Worm (Caenorhabditis elegans) whole organism, young adult: ENCODE data around the gene lst-6.

ENCODE experiments used
- D2030.7 ChIP-seq: fragments of 200-800 bp; sonication (Bioruptor generic); IDR thresholded peaks from 2 replicates; pipeline ENCODE4 v1.3.6; 2022; ENCODE audit warnings: missing genetic modification reagents, missing genetic modification characterization, missing compliant biosample characterization
- F37B4.10 ChIP-seq: fragments of 200-800 bp; sonication (Bioruptor generic); IDR thresholded peaks from 2 replicates; pipeline ENCODE4 v1.3.6; 2022; ENCODE audit warnings: missing genetic modification characterization, missing compliant biosample characterization
- F55B11.4 ChIP-seq: sonication (generic microtip); optimal IDR thresholded peaks from 2 replicates; lab custom pipeline; 2016; ENCODE audit warnings: missing compliant biosample characterization, missing genetic modification characterization, borderline replicate concordance; ENCODE audit not compliant: insufficient read depth
- T07F8.4 ChIP-seq: sonication (generic microtip); optimal IDR thresholded peaks from 2 replicates; lab custom pipeline; 2016; ENCODE audit warnings: mild to moderate bottlenecking, missing genetic modification characterization, moderate library complexity, missing compliant biosample characterization
- Y53F4B.3 ChIP-seq: fragments of 200-800 bp; sonication (Bioruptor generic); IDR thresholded peaks from 2 replicates; pipeline ENCODE4 v1.3.6; 2022; ENCODE audit warnings: missing genetic modification reagents, missing genetic modification characterization, missing compliant biosample characterization
- attf-5 ChIP-seq: fragments of 200-800 bp; sonication (Bioruptor generic); optimal IDR thresholded peaks from 2 replicates; lab custom pipeline; 2018; ENCODE audit warnings: mild to moderate bottlenecking, missing genetic modification characterization, missing compliant biosample characterization
- attf-6 ChIP-seq: fragments of 200-800 bp; sonication (Bioruptor generic); IDR thresholded peaks from 2 replicates; pipeline ENCODE4 v1.3.6; 2022; ENCODE audit warnings: missing genetic modification reagents, missing genetic modification characterization, missing compliant biosample characterization
- cebp-1 ChIP-seq, 2 experiments: fragments of 200-800 bp in 1 of 2; sonication (Bioruptor generic) in 1 of 2; sonication (generic microtip) in 1 of 2; IDR thresholded peaks in 1 of 2; optimal IDR thresholded peaks in 1 of 2; 2 replicates each; pipeline versions ENCODE4 v1.3.6 to Lab custom; 2017 to 2022; ENCODE audit warnings: missing compliant biosample characterization in 2 of 2, missing genetic modification characterization in 2 of 2, mild to moderate bottlenecking in 1 of 2, missing genetic modification reagents in 1 of 2, moderate library complexity in 1 of 2
- ceh-27 ChIP-seq: fragments of 200-800 bp; sonication (Bioruptor generic); optimal IDR thresholded peaks from 2 replicates; lab custom pipeline; 2018; ENCODE audit warnings: mild to moderate bottlenecking, missing genetic modification characterization, moderate library complexity, missing compliant biosample characterization
- ceh-40 ChIP-seq: fragments of 200-800 bp; sonication (Bioruptor generic); IDR thresholded peaks from 2 replicates; pipeline ENCODE4 v1.3.6; 2022; ENCODE audit warnings: missing genetic modification characterization, missing compliant biosample characterization
- ceh-91 ChIP-seq: fragments of 200-800 bp; sonication (Bioruptor generic); IDR thresholded peaks from 2 replicates; pipeline ENCODE4 v1.3.6; 2022; ENCODE audit warnings: missing genetic modification reagents, missing genetic modification characterization, missing compliant biosample characterization
- chd-7 ChIP-seq: sonication (generic microtip); optimal IDR thresholded peaks from 2 replicates; lab custom pipeline; 2016; ENCODE audit warnings: mild to moderate bottlenecking, missing genetic modification characterization, moderate library complexity, missing compliant biosample characterization
- dox-1 ChIP-seq: fragments of 200-800 bp; sonication (Bioruptor generic); IDR thresholded peaks from 2 replicates; pipeline ENCODE4 v1.3.6; 2022; ENCODE audit warnings: missing genetic modification reagents, missing genetic modification characterization, missing compliant biosample characterization
- dpff-1 ChIP-seq: sonication (generic microtip); optimal IDR thresholded peaks from 2 replicates; lab custom pipeline; 2017; ENCODE audit warnings: mild to moderate bottlenecking, missing genetic modification characterization, missing compliant biosample characterization
- egl-18 ChIP-seq: fragments of 200-800 bp; sonication (Bioruptor generic); IDR thresholded peaks from 2 replicates; pipeline ENCODE4 v1.3.6; 2022; ENCODE audit warnings: missing genetic modification reagents, missing genetic modification characterization, missing compliant biosample characterization
- egl-44 ChIP-seq: fragments of 200-800 bp; sonication (Bioruptor generic); IDR thresholded peaks from 2 replicates; pipeline ENCODE4 v1.3.6; 2022; ENCODE audit warnings: missing genetic modification reagents, missing genetic modification characterization, missing compliant biosample characterization
- hmg-1.2 ChIP-seq: fragments of 200-800 bp; sonication (Bioruptor generic); IDR thresholded peaks from 2 replicates; pipeline ENCODE4 v1.3.6; 2022; ENCODE audit warnings: missing genetic modification reagents, missing genetic modification characterization, missing compliant biosample characterization
- hmg-20 ChIP-seq: fragments of 200-800 bp; sonication (Bioruptor generic); IDR thresholded peaks from 2 replicates; pipeline ENCODE4 v1.3.6; 2022; ENCODE audit warnings: missing genetic modification reagents, missing genetic modification characterization, missing compliant biosample characterization
- lin-35 ChIP-seq, 3 experiments: fragments of 150-350 bp in 2 of 3; sonication (generic microtip) in 1 of 3; optimal IDR thresholded peaks; 2 replicates each; lab custom pipeline; 2014 to 2018; ENCODE audit warnings: missing biosample characterization in 3 of 3, missing genetic modification characterization in 3 of 3, missing genetic modification reagents in 3 of 3
- lin-40 ChIP-seq: sonication (generic microtip); optimal IDR thresholded peaks from 2 replicates; lab custom pipeline; 2016; ENCODE audit warnings: missing genetic modification characterization, mild to moderate bottlenecking, missing compliant biosample characterization, missing genotype, missing genetic modification reagents
- lir-1 ChIP-seq: fragments of 200-800 bp; sonication (Bioruptor generic); conservative IDR thresholded peaks from 2 replicates; pipeline ENCODE4 v1.3.6; 2022; ENCODE audit warnings: missing genetic modification reagents, missing genetic modification characterization, missing compliant biosample characterization
- lsl-1 ChIP-seq: fragments of 200-800 bp; sonication (Bioruptor generic); optimal IDR thresholded peaks from 2 replicates; lab custom pipeline; 2018; ENCODE audit warnings: mild to moderate bottlenecking, missing genetic modification characterization, moderate library complexity, missing compliant biosample characterization
- lsy-27 ChIP-seq: sonication (generic microtip); optimal IDR thresholded peaks from 2 replicates; lab custom pipeline; 2017; ENCODE audit warnings: missing genetic modification characterization, mild to moderate bottlenecking, missing compliant biosample characterization, antibody characterized with exemption, missing genotype, borderline replicate concordance; ENCODE audit not compliant: insufficient read depth
- madf-10 ChIP-seq: sonication (generic microtip); optimal IDR thresholded peaks from 2 replicates; lab custom pipeline; 2016; ENCODE audit warnings: mild to moderate bottlenecking, missing genetic modification characterization, missing compliant biosample characterization
- madf-6 ChIP-seq: fragments of 200-800 bp; sonication (Bioruptor generic); IDR thresholded peaks from 2 replicates; pipeline ENCODE4 v1.3.6; 2022; ENCODE audit warnings: missing genetic modification reagents, missing genetic modification characterization, missing compliant biosample characterization
- madf-8 ChIP-seq: fragments of 200-800 bp; sonication (Bioruptor generic); conservative IDR thresholded peaks from 2 replicates; pipeline ENCODE4 v1.3.6; 2022; ENCODE audit warnings: missing genetic modification reagents, missing genetic modification characterization, missing compliant biosample characterization
- mes-4 ChIP-seq: sonication (generic microtip); optimal IDR thresholded peaks from 2 replicates; lab custom pipeline; 2016; ENCODE audit warnings: missing genotype, missing genetic modification characterization, missing compliant biosample characterization
- nfya-2 ChIP-seq: fragments of 200-800 bp; sonication (Bioruptor generic); IDR thresholded peaks from 2 replicates; pipeline ENCODE4 v1.3.6; 2022; ENCODE audit warnings: missing genetic modification reagents, missing genetic modification characterization, missing compliant biosample characterization
- nhr-80 ChIP-seq: sonication (generic microtip); optimal IDR thresholded peaks from 2 replicates; lab custom pipeline; 2016; ENCODE audit warnings: missing genetic modification characterization, missing compliant biosample characterization
- sea-2 ChIP-seq: fragments of 200-800 bp; sonication (Bioruptor generic); IDR thresholded peaks from 2 replicates; pipeline ENCODE4 v1.3.6; 2022; ENCODE audit warnings: missing genetic modification characterization, missing compliant biosample characterization
- snpc-4 ChIP-seq, 5 experiments: fragments of 150-350 bp in 1 of 5; sonication (generic microtip) in 4 of 5; optimal IDR thresholded peaks; 2 replicates each; lab custom pipeline; 2014 to 2018; ENCODE audit warnings: missing genetic modification characterization in 5 of 5, missing biosample characterization in 3 of 5, antibody characterized with exemption in 2 of 5, mild to moderate bottlenecking in 2 of 5, missing compliant biosample characterization in 2 of 5, missing genotype in 2 of 5, moderate library complexity in 2 of 5, missing genetic modification reagents in 1 of 5
- tbx-9 ChIP-seq: sonication (generic microtip); optimal IDR thresholded peaks from 2 replicates; lab custom pipeline; 2016; ENCODE audit warnings: borderline replicate concordance, missing genetic modification characterization, inconsistent platforms, missing compliant biosample characterization
- unc-130 ChIP-seq: sonication (generic microtip); optimal IDR thresholded peaks from 2 replicates; lab custom pipeline; 2016; ENCODE audit warnings: missing genetic modification reagents, missing genetic modification characterization, missing compliant biosample characterization
- unc-62 ChIP-seq: fragments of 150-350 bp; optimal IDR thresholded peaks from 2 replicates; lab custom pipeline; 2014; ENCODE audit warnings: missing biosample characterization, missing genetic modification reagents, missing genetic modification characterization
- xnd-1 ChIP-seq: sonication (generic microtip); optimal IDR thresholded peaks from 2 replicates; lab custom pipeline; 2016; ENCODE audit warnings: missing genotype, missing genetic modification reagents, missing genetic modification characterization, missing compliant biosample characterization
- ztf-18 ChIP-seq: sonication (generic microtip); optimal IDR thresholded peaks from 2 replicates; lab custom pipeline; 2016; ENCODE audit warnings: missing genotype, mild to moderate bottlenecking, missing genetic modification characterization, missing compliant biosample characterization
- ztf-26 ChIP-seq: sonication (generic microtip); optimal IDR thresholded peaks from 2 replicates; lab custom pipeline; 2017; ENCODE audit warnings: missing genetic modification characterization, missing compliant biosample characterization

The lst-6 gene

ce11 chrII:7050021-7050722 is 27.9 kb upstream of the lst-6 start, which contains the start of the genes tcer-1 and ZK1127.5 (continued):
- no peak for TF ChIP-seq ceh-40 (GFP tag; lab: Robert Waterston, UW)
- no peak for TF ChIP-seq lsy-27 (tag; lab: Kevin White, UChicago)
- TF ChIP-seq egl-44 = no peak
- no peak for TF ChIP-seq madf-10 (tag; lab: Kevin White, UChicago)
- no peak for TF ChIP-seq F37B4.10 (GFP tag; lab: Robert Waterston, UW)
- no peak for TF ChIP-seq Y53F4B.3 (GFP tag; lab: Robert Waterston, UW)
- peak; percentile 1 for TF ChIP-seq nhr-80 (tag; lab: Kevin White, UChicago)
- TF ChIP-seq nfya-2 (GFP tag; lab: Robert Waterston, UW) = no peak
- TF ChIP-seq lin-40 = no peak
- no peak for TF ChIP-seq unc-62
- TF ChIP-seq dox-1 (GFP tag; lab: Robert Waterston, UW) = peak; percentile 79
- no peak for TF ChIP-seq ztf-18 (tag; lab: Kevin White, UChicago)
- TF ChIP-seq lin-35 (GFP tag; optimal IDR thresholded peaks at IDR 0.05; lab: Kevin White, UChicago) = peak in 1 of 3 experiments; percentile 57
- peak; percentile 60 for TF ChIP-seq madf-8 (GFP tag; lab: Robert Waterston, UW)
- TF ChIP-seq mes-4 (tag; lab: Kevin White, UChicago) = no peak
- TF ChIP-seq F55B11.4 (tag; lab: Kevin White, UChicago) = no peak
- TF ChIP-seq madf-6 (GFP tag; lab: Robert Waterston, UW) = peak; percentile 69
- TF ChIP-seq ceh-91 = peak; percentile 57; the same call in 1 of the 2 replicates
- no peak for TF ChIP-seq T07F8.4 (tag; lab: Kevin White, UChicago)
- no peak for TF ChIP-seq xnd-1 (tag; lab: Kevin White, UChicago)
- TF ChIP-seq unc-130 = no peak
- no peak for TF ChIP-seq egl-18
- TF ChIP-seq D2030.7 (GFP tag; lab: Robert Waterston, UW) = 0 out of 2 replicates have a peak, but pooled peaks have one; percentile 13
- TF ChIP-seq tbx-9 (tag; lab: Kevin White, UChicago) = no peak
- TF ChIP-seq lsl-1 (GFP tag; lab: Kevin White, UChicago) = peak; percentile 65
- peak; percentile 39; the same call in 1 of the 2 replicates for TF ChIP-seq hmg-1.2 (GFP tag; lab: Robert Waterston, UW)
- no peak for TF ChIP-seq lir-1 (GFP tag; lab: Robert Waterston, UW)
- no peak for TF ChIP-seq chd-7 (tag; lab: Kevin White, UChicago)
- TF ChIP-seq ceh-27 = no peak
- TF ChIP-seq attf-6 (GFP tag; lab: Robert Waterston, UW) = no peak
- TF ChIP-seq sea-2 (GFP tag; lab: Robert Waterston, UW) = no peak
- no peak for TF ChIP-seq dpff-1
- no peak for TF ChIP-seq ztf-26 (tag; lab: Kevin White, UChicago)
- no peak for TF ChIP-seq snpc-4 (GFP tag; optimal IDR thresholded peaks at IDR 0.05; lab: Kevin White, UChicago)
- TF ChIP-seq snpc-4 (tag; optimal IDR thresholded peaks at IDR 0.05; lab: Kevin White, UChicago) = peak in 3 of 4 experiments; percentile 8 to 16 (median 13)
- TF ChIP-seq hmg-20 (GFP tag; lab: Robert Waterston, UW) = no peak
- peak; percentile 69 for TF ChIP-seq attf-5 (GFP tag; lab: Kevin White, UChicago)
- TF ChIP-seq cebp-1 (GFP tag; IDR thresholded peaks at IDR 0.05; lab: Robert Waterston, UW) = no peak
- peak; percentile 1 for TF ChIP-seq cebp-1 (tag; optimal IDR thresholded peaks at IDR 0.05; lab: Kevin White, UChicago)
- TF ChIP-seq, all 124 proteins: peak for 22
